Worm (Caenorhabditis elegans) whole organism, L2 larva: Measurements from ENCODE around the gene pes-8.

ENCODE experiments used
- ceh-82 ChIP-seq: fragments of 150-350 bp; optimal IDR thresholded peaks from 2 replicates; lab custom pipeline; 2014; ENCODE audit warnings: missing biosample characterization, missing genetic modification characterization
- fos-1 ChIP-seq: fragments of 150-350 bp; optimal IDR thresholded peaks from 2 replicates; lab custom pipeline; 2014; ENCODE audit warnings: missing biosample characterization, missing genetic modification characterization
- nhr-237 ChIP-seq: fragments of 150-350 bp; optimal IDR thresholded peaks from 2 replicates; lab custom pipeline; 2014; ENCODE audit warnings: missing biosample characterization, missing genetic modification characterization
- skn-1 ChIP-seq: sonication (generic microtip); optimal IDR thresholded peaks from 2 replicates; lab custom pipeline; 2017; ENCODE audit warnings: missing biosample characterization, missing genetic modification characterization
- ztf-4 ChIP-seq: fragments of 150-350 bp; optimal IDR thresholded peaks from 2 replicates; lab custom pipeline; 2014; ENCODE audit warnings: missing biosample characterization, missing genetic modification characterization

ce11 chrX:9204986-9205385, 46.6 kb upstream of the pes-8 start:
- TF ChIP-seq skn-1 (tag; lab: Kevin White, UChicago) (no peak), fos-1 (no peak), ceh-82 (tag; lab: Kevin White, UChicago) (no peak), ztf-4 (no peak), nhr-237 (tag; lab: Kevin White, UChicago) (no peak)
